Fruit fly (Drosophila melanogaster) whole organism, embryonic: ENCODE data around the gene corto.

ENCODE experiments used
- CG10274 ChIP-seq: fragments of 200-800 bp; sonication (Bioruptor generic); optimal IDR thresholded peaks from 3 replicates; lab custom pipeline; 2017; ENCODE audit warnings: missing biosample characterization, mild to moderate bottlenecking, missing genetic modification characterization
- CG11085 ChIP-seq: fragments of 200-800 bp; sonication (Bioruptor generic); IDR thresholded peaks from 2 replicates; pipeline ENCODE4 v1.3.6; 2022; ENCODE audit warnings: missing biosample characterization, missing genetic modification characterization
- CG8765 ChIP-seq: fragments of 200-800 bp; sonication (Bioruptor generic); IDR thresholded peaks from 2 replicates; pipeline ENCODE4 v1.3.6; 2022; ENCODE audit warnings: missing biosample characterization, missing genetic modification characterization
- Doc3 ChIP-seq: fragments of 200-800 bp; sonication (Bioruptor generic); IDR thresholded peaks from 3 replicates; pipeline ENCODE4 v1.3.6; 2022; ENCODE audit warnings: missing biosample characterization, missing genetic modification characterization; ENCODE audit not compliant: partially characterized antibody
- sna ChIP-seq: fragments of 200-800 bp; sonication (Bioruptor generic); IDR thresholded peaks from 2 replicates; pipeline ENCODE4 v1.3.6; 2022; ENCODE audit warnings: missing biosample characterization, missing genetic modification characterization; ENCODE audit not compliant: partially characterized antibody
- vnd ChIP-seq: fragments of 200-800 bp; sonication (Bioruptor generic); IDR thresholded peaks from 3 replicates; pipeline ENCODE4 v1.3.6; 2022; ENCODE audit warnings: missing biosample characterization, missing genetic modification characterization; ENCODE audit not compliant: partially characterized antibody
- zen2 ChIP-seq: fragments of 200-800 bp; sonication (Bioruptor generic); IDR thresholded peaks from 3 replicates; pipeline ENCODE4 v1.3.6; 2022; ENCODE audit warnings: missing biosample characterization, missing genetic modification characterization; ENCODE audit not compliant: partially characterized antibody

DNA sequence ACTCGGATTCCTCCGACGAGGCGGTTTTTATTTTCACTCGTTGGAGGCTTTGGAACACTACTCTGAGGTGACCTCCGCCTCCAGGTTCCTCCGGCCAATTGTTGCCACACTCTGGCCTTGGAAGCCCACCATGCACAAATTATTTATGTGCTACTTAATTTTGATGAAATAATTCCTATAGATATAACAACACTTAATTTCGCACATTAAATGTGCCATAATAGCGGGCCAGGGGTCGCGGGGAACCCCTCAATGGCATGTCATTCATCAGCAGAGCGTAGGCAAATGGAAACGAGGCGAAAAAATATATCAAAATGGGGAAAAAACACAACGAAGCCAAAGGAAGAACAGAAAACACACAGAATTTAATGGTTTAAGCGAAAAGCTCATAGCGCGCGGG, 32.1 kb downstream of the corto start:
- no peak for TF ChIP-seq sna
- TF ChIP-seq CG11085 (GFP tag; lab: Robert Waterston, UW) = no peak
- TF ChIP-seq CG8765 (GFP tag; lab: Robert Waterston, UW) = no peak
- no peak for TF ChIP-seq CG10274 (GFP tag; lab: Kevin White, UChicago)
- TF ChIP-seq vnd (GFP tag; lab: Robert Waterston, UW) = no peak
- TF ChIP-seq Doc3 (GFP tag; lab: Robert Waterston, UW) = no peak
- TF ChIP-seq zen2 (GFP tag; lab: Robert Waterston, UW) = no peak
